Fruit fly (Drosophila melanogaster) whole organism, embryonic: Measurements from ENCODE around the gene CG11436.
A peak's percentile ranks its signal among the peaks of the same experiment; 100 is the strongest.

Source experiments
- Abd-B ChIP-seq: fragments of 200-800 bp; sonication (Bioruptor generic); optimal IDR thresholded peaks from 2 replicates; lab custom pipeline; 2018; ENCODE audit warnings: missing biosample characterization, mild to moderate bottlenecking, missing genetic modification characterization, moderate library complexity
- Antp ChIP-seq: fragments of 200-800 bp; sonication (Bioruptor generic); optimal IDR thresholded peaks from 3 replicates; lab custom pipeline; 2016; ENCODE audit warnings: missing biosample characterization, missing genetic modification characterization
- Asciz ChIP-seq: fragments of 200-800 bp; sonication (Bioruptor generic); optimal IDR thresholded peaks from 2 replicates; lab custom pipeline; 2017; ENCODE audit warnings: missing biosample characterization, mild to moderate bottlenecking, missing genetic modification characterization, missing genetic modification reagents
- CG10654 ChIP-seq: fragments of 200-800 bp; sonication (Bioruptor generic); optimal IDR thresholded peaks from 2 replicates; lab custom pipeline; 2016; ENCODE audit warnings: missing biosample characterization, missing genetic modification characterization
- CG11085 ChIP-seq: fragments of 200-800 bp; sonication (Bioruptor generic); IDR thresholded peaks from 2 replicates; pipeline ENCODE4 v1.3.6; 2022; ENCODE audit warnings: missing biosample characterization, missing genetic modification characterization
- CG11093 ChIP-seq: fragments of 200-800 bp; sonication (Bioruptor generic); IDR thresholded peaks from 3 replicates; pipeline ENCODE4 v1.3.6; 2022; ENCODE audit warnings: missing biosample characterization, missing genetic modification characterization
- CG12219 ChIP-seq: fragments of 200-800 bp; sonication (Bioruptor generic); optimal IDR thresholded peaks from 3 replicates; lab custom pipeline; 2018; ENCODE audit warnings: missing biosample characterization, mild to moderate bottlenecking, missing genetic modification characterization
- CG12299 ChIP-seq: fragments of 200-800 bp; sonication (Bioruptor generic); optimal IDR thresholded peaks from 2 replicates; lab custom pipeline; 2018; ENCODE audit warnings: missing biosample characterization, mild to moderate bottlenecking, missing genetic modification characterization
- CG14050 ChIP-seq: fragments of 200-800 bp; sonication (Bioruptor generic); IDR thresholded peaks from 3 replicates; pipeline ENCODE4 v1.3.6; 2022; ENCODE audit warnings: missing biosample characterization, missing genetic modification characterization
- CG15073 ChIP-seq: fragments of 200-800 bp; sonication (Bioruptor generic); optimal IDR thresholded peaks from 2 replicates; lab custom pipeline; 2016; ENCODE audit warnings: missing biosample characterization, missing genetic modification characterization
- CG17385 ChIP-seq: fragments of 200-800 bp; sonication (Bioruptor generic); optimal IDR thresholded peaks from 3 replicates; lab custom pipeline; 2018; ENCODE audit warnings: missing biosample characterization, mild to moderate bottlenecking, missing genetic modification characterization
- CG17912 ChIP-seq: fragments of 200-800 bp; sonication (Bioruptor generic); optimal IDR thresholded peaks from 2 replicates; lab custom pipeline; 2018; ENCODE audit warnings: missing biosample characterization, mild to moderate bottlenecking, missing genetic modification characterization
- CG18476 ChIP-seq: fragments of 200-800 bp; sonication (Bioruptor generic); optimal IDR thresholded peaks from 2 replicates; lab custom pipeline; 2016; ENCODE audit warnings: missing biosample characterization, mild to moderate bottlenecking, missing genetic modification characterization
- CG2712 ChIP-seq: fragments of 200-800 bp; optimal IDR thresholded peaks from 3 replicates; lab custom pipeline; 2019; ENCODE audit warnings: missing biosample characterization, mild to moderate bottlenecking, missing genetic modification characterization, moderate library complexity
- CG3065 ChIP-seq: fragments of 200-800 bp; sonication (Bioruptor generic); optimal IDR thresholded peaks from 2 replicates; lab custom pipeline; 2016; ENCODE audit warnings: missing biosample characterization, missing genetic modification characterization
- CG3407 ChIP-seq: fragments of 200-800 bp; sonication (Bioruptor generic); optimal IDR thresholded peaks from 2 replicates; lab custom pipeline; 2018; ENCODE audit warnings: missing biosample characterization, mild to moderate bottlenecking, missing genetic modification characterization
- CG3726 ChIP-seq: fragments of 200-800 bp; sonication (Bioruptor generic); IDR thresholded peaks from 3 replicates; pipeline ENCODE4, ENCODE4 v1.3.6; 2022; ENCODE audit warnings: missing biosample characterization, missing genetic modification characterization
- CG3847 ChIP-seq: fragments of 200-800 bp; sonication (Bioruptor generic); IDR thresholded peaks from 2 replicates; pipeline ENCODE4 v1.3.6; 2022; ENCODE audit warnings: missing biosample characterization, missing genetic modification characterization
- CG42726 ChIP-seq: fragments of 200-800 bp; sonication (Bioruptor generic); IDR thresholded peaks from 2 replicates; pipeline ENCODE4 v1.3.6; 2022; ENCODE audit warnings: missing biosample characterization, missing genetic modification characterization; ENCODE audit not compliant: partially characterized antibody
- CG4730 ChIP-seq: fragments of 200-800 bp; sonication (Bioruptor generic); IDR thresholded peaks from 2 replicates; pipeline ENCODE4 v1.3.6; 2022; ENCODE audit warnings: missing biosample characterization, missing genetic modification characterization
- CG4820 ChIP-seq: fragments of 200-800 bp; sonication (Bioruptor generic); optimal IDR thresholded peaks from 3 replicates; lab custom pipeline; 2016; ENCODE audit warnings: missing biosample characterization, missing genetic modification characterization
- CG9437 ChIP-seq: fragments of 200-800 bp; sonication (Bioruptor generic); optimal IDR thresholded peaks from 2 replicates; lab custom pipeline; 2018; ENCODE audit warnings: missing biosample characterization, mild to moderate bottlenecking, missing genetic modification characterization
- D ChIP-seq, 2 experiments: fragments of 200-800 bp in 1 of 2; fragments of >200 bp in 1 of 2; sonication (Bioruptor generic) in 1 of 2; optimal IDR thresholded peaks; 2 replicates in 1 of 2; 3 replicates in 1 of 2; lab custom pipeline; 2017; ENCODE audit warnings: mild to moderate bottlenecking in 1 of 2, missing biosample characterization in 1 of 2, missing genetic modification characterization in 1 of 2, missing genetic modification reagents in 1 of 2
- Dref ChIP-seq: fragments of 200-800 bp; sonication (Bioruptor generic); IDR thresholded peaks from 2 replicates; pipeline ENCODE4 v1.3.6; 2022; ENCODE audit warnings: missing biosample characterization, missing genetic modification characterization
- Eip74EF ChIP-seq, 2 experiments: fragments of 200-800 bp in 1 of 2; fragments of >200 bp in 1 of 2; sonication (Bioruptor generic) in 1 of 2; optimal IDR thresholded peaks; 2 replicates each; lab custom pipeline; 2017 to 2019; ENCODE audit warnings: missing biosample characterization in 2 of 2, missing genetic modification characterization in 2 of 2, mild to moderate bottlenecking in 1 of 2, moderate library complexity in 1 of 2
- Hr78 ChIP-seq, 2 experiments: fragments of 200-800 bp in 1 of 2; fragments of >200 bp in 1 of 2; sonication (Bioruptor generic) in 1 of 2; optimal IDR thresholded peaks; 2 replicates each; lab custom pipeline; 2017 to 2019; ENCODE audit warnings: missing biosample characterization in 2 of 2, missing genetic modification characterization in 2 of 2, mild to moderate bottlenecking in 1 of 2, moderate library complexity in 1 of 2
- MBD-R2 ChIP-seq: fragments of 200-800 bp; sonication (Bioruptor generic); IDR thresholded peaks from 2 replicates; pipeline ENCODE4 v1.3.6; 2022; ENCODE audit warnings: missing biosample characterization, missing genetic modification characterization
- Meics ChIP-seq: fragments of 200-800 bp; sonication (Bioruptor generic); optimal IDR thresholded peaks from 2 replicates; lab custom pipeline; 2017; ENCODE audit warnings: missing biosample characterization, mild to moderate bottlenecking, missing genetic modification characterization
- Pdp1 ChIP-seq, 2 experiments: fragments of 200-800 bp; sonication (Bioruptor generic); optimal IDR thresholded peaks; 3 replicates each; lab custom pipeline; 2016; ENCODE audit warnings: missing biosample characterization in 2 of 2, missing genetic modification characterization in 2 of 2, mild to moderate bottlenecking in 1 of 2, moderate library complexity in 1 of 2
- Spps ChIP-seq: fragments of 200-800 bp; sonication (Bioruptor generic); optimal IDR thresholded peaks from 2 replicates; lab custom pipeline; 2018; ENCODE audit warnings: missing biosample characterization, mild to moderate bottlenecking, missing genetic modification characterization
- Ssrp ChIP-seq: fragments of 200-800 bp; sonication (Bioruptor generic); optimal IDR thresholded peaks from 2 replicates; lab custom pipeline; 2018; ENCODE audit warnings: missing biosample characterization, mild to moderate bottlenecking, missing genetic modification characterization, moderate library complexity
- Stat92E ChIP-seq, 3 experiments: fragments of >200 bp in 2 of 3; fragments of 200-800 bp in 1 of 3; sonication (Bioruptor generic) in 1 of 3; optimal IDR thresholded peaks; 2 replicates each; lab custom pipeline; 2017 to 2019; ENCODE audit warnings: missing biosample characterization in 3 of 3, missing genetic modification characterization in 3 of 3, mild to moderate bottlenecking in 1 of 3, moderate library complexity in 1 of 3
- Usf ChIP-seq: fragments of 200-800 bp; sonication (Bioruptor generic); optimal IDR thresholded peaks from 2 replicates; lab custom pipeline; 2017; ENCODE audit warnings: missing genotype, missing biosample characterization, missing genetic modification characterization
- ato ChIP-seq: fragments of 200-800 bp; sonication (Bioruptor generic); IDR thresholded peaks from 2 replicates; pipeline ENCODE4 v1.3.6; 2022; ENCODE audit warnings: missing biosample characterization, missing genetic modification characterization; ENCODE audit not compliant: partially characterized antibody
- bab2 ChIP-seq: fragments of 200-800 bp; sonication (Bioruptor generic); optimal IDR thresholded peaks from 2 replicates; lab custom pipeline; 2016; ENCODE audit warnings: missing biosample characterization, missing genetic modification characterization
- caup ChIP-seq: fragments of 200-800 bp; sonication (Bioruptor generic); optimal IDR thresholded peaks from 3 replicates; lab custom pipeline; 2017; ENCODE audit warnings: missing biosample characterization, mild to moderate bottlenecking, missing genetic modification characterization, moderate library complexity; ENCODE audit not compliant: severe bottlenecking
- h ChIP-seq: fragments of >200 bp; optimal IDR thresholded peaks from 2 replicates; lab custom pipeline; 2017
- mirr ChIP-seq: fragments of 200-800 bp; sonication (Bioruptor generic); optimal IDR thresholded peaks from 3 replicates; lab custom pipeline; 2018; ENCODE audit warnings: missing biosample characterization, mild to moderate bottlenecking, missing genetic modification characterization
- oc ChIP-seq: fragments of 200-800 bp; sonication (Bioruptor generic); optimal IDR thresholded peaks from 2 replicates; lab custom pipeline; 2018; ENCODE audit warnings: missing biosample characterization, mild to moderate bottlenecking, missing genetic modification characterization, moderate library complexity
- pfk ChIP-seq: fragments of 200-800 bp; sonication (Bioruptor generic); optimal IDR thresholded peaks from 2 replicates; lab custom pipeline; 2018; ENCODE audit warnings: missing biosample characterization, mild to moderate bottlenecking, missing genetic modification characterization, moderate library complexity
- phol ChIP-seq: fragments of 200-800 bp; sonication (Bioruptor generic); optimal IDR thresholded peaks from 3 replicates; lab custom pipeline; 2018; ENCODE audit warnings: missing biosample characterization, mild to moderate bottlenecking, missing genetic modification characterization, moderate library complexity
- prd ChIP-seq, 3 experiments: fragments of >200 bp in 2 of 3; fragments of 200-800 bp in 1 of 3; sonication (Bioruptor generic) in 1 of 3; optimal IDR thresholded peaks in 2 of 3; IDR thresholded peaks in 1 of 3; 2 replicates in 2 of 3; 3 replicates in 1 of 3; pipeline versions ENCODE4 v1.3.6 to Lab custom; 2017 to 2022; ENCODE audit warnings: missing biosample characterization in 1 of 3, missing genetic modification characterization in 1 of 3
- sens ChIP-seq: fragments of 200-800 bp; sonication (Bioruptor generic); peaks from one replicate; lab custom pipeline; 2016; ENCODE audit warnings: missing biosample characterization, missing genetic modification characterization
- sens-2 ChIP-seq: fragments of 200-800 bp; sonication (Bioruptor generic); IDR thresholded peaks from 2 replicates; pipeline ENCODE4 v1.3.6; 2022; ENCODE audit warnings: missing biosample characterization, missing genetic modification characterization
- ssp ChIP-seq: fragments of 200-800 bp; sonication (Bioruptor generic); IDR thresholded peaks from 2 replicates; pipeline ENCODE4 v1.3.6; 2022; ENCODE audit warnings: missing biosample characterization, missing genetic modification characterization
- tna ChIP-seq: fragments of 200-800 bp; sonication (Bioruptor generic); IDR thresholded peaks from 2 replicates; pipeline ENCODE4 v1.3.6; 2022; ENCODE audit warnings: missing biosample characterization, missing genetic modification characterization; ENCODE audit not compliant: partially characterized antibody
- unc-4 ChIP-seq: fragments of 200-800 bp; sonication (Bioruptor generic); IDR thresholded peaks from 2 replicates; pipeline ENCODE4 v1.3.6; 2022; ENCODE audit warnings: missing biosample characterization, missing genetic modification characterization; ENCODE audit not compliant: partially characterized antibody
- unpg ChIP-seq: fragments of 200-800 bp; sonication (Bioruptor generic); optimal IDR thresholded peaks from 3 replicates; lab custom pipeline; 2018; ENCODE audit warnings: missing biosample characterization, mild to moderate bottlenecking, missing genetic modification characterization, moderate library complexity
- vfl ChIP-seq: fragments of 200-800 bp; sonication (Bioruptor generic); optimal IDR thresholded peaks from 2 replicates; lab custom pipeline; 2016; ENCODE audit warnings: missing biosample characterization, missing genetic modification characterization

CG11436 gene

dm6 chrX:4553999-4554398, 2.3 kb upstream of the CG11436 start, which contains the start of gene CG11444 (continued):
- TF ChIP-seq CG12219 (GFP tag; lab: Kevin White, UChicago) (no peak), Usf (GFP tag; lab: Kevin White, UChicago) (peak; percentile 13), h (lab: Kevin White, UChicago) (no peak), CG15073 (GFP tag; lab: Kevin White, UChicago) (no peak), Dref (GFP tag; lab: Robert Waterston, UW) (peak; percentile 47; the same call in 1 of the 2 replicates), CG11093 (no peak), Ssrp (no peak), Hr78 (GFP tag; optimal IDR thresholded peaks at IDR 0.05; lab: Kevin White, UChicago) (no peak), phol (tag; lab: Kevin White, UChicago) (peak; percentile 31), Meics (GFP tag; lab: Kevin White, UChicago) (peak; percentile 42), CG3407 (GFP tag; lab: Kevin White, UChicago) (no peak), vfl (peak; percentile 50), CG17912 (peak; percentile 30), Antp (GFP tag; lab: Kevin White, UChicago) (peak; percentile 46), D (optimal IDR thresholded peaks at IDR 0.05; lab: Kevin White, UChicago) (no peak), D (GFP tag; optimal IDR thresholded peaks at IDR 0.05; lab: Kevin White, UChicago) (no peak), Eip74EF (GFP tag; optimal IDR thresholded peaks at IDR 0.05; lab: Kevin White, UChicago) (no peak), CG18476 (GFP tag; lab: Kevin White, UChicago) (no peak), CG4820 (GFP tag; lab: Kevin White, UChicago) (peak; percentile 31), oc (tag; lab: Kevin White, UChicago) (no peak), Stat92E (GFP tag; optimal IDR thresholded peaks at IDR 0.05; lab: Kevin White, UChicago) (peak in 1 of 3 experiments; percentile 24), Abd-B (GFP tag; lab: Kevin White, UChicago) (peak; percentile 5), CG3847 (GFP tag; lab: Robert Waterston, UW) (peak; percentile 76), sens (GFP tag; lab: Kevin White, UChicago) (peak; percentile 82), unpg (GFP tag; lab: Kevin White, UChicago) (peak; percentile 9), CG12299 (no peak), unc-4 (GFP tag; lab: Robert Waterston, UW) (no peak), ssp (GFP tag; lab: Robert Waterston, UW) (no peak), Asciz (GFP tag; lab: Kevin White, UChicago) (no peak), CG11085 (GFP tag; lab: Robert Waterston, UW) (no peak), mirr (GFP tag; lab: Kevin White, UChicago) (peak; percentile 41), CG14050 (no peak), prd (optimal IDR thresholded peaks at IDR 0.05; lab: Kevin White, UChicago) (no peak), prd (GFP tag; IDR thresholded peaks at IDR 0.05; lab: Robert Waterston, UW) (no peak), pfk (GFP tag; lab: Kevin White, UChicago) (peak; percentile 44), CG3726 (no peak), bab2 (GFP tag; lab: Kevin White, UChicago) (peak; percentile 3), CG42726 (GFP tag; lab: Robert Waterston, UW) (peak; percentile 52), CG9437 (GFP tag; lab: Kevin White, UChicago) (no peak), Pdp1 (GFP tag; optimal IDR thresholded peaks at IDR 0.05; lab: Kevin White, UChicago) (peak; percentile 51 to 79), CG17385 (no peak), sens-2 (GFP tag; lab: Robert Waterston, UW) (no peak), MBD-R2 (GFP tag; lab: Robert Waterston, UW) (peak; percentile 76), caup (GFP tag; lab: Kevin White, UChicago) (peak; percentile 49), tna (no peak; the same call in 1 of the 2 replicates), CG4730 (GFP tag; lab: Robert Waterston, UW) (no peak), CG3065 (GFP tag; lab: Kevin White, UChicago) (no peak), CG10654 (GFP tag; lab: Kevin White, UChicago) (no peak), Spps (tag; lab: Kevin White, UChicago) (no peak), ato (no peak), CG2712 (tag; lab: Kevin White, UChicago) (peak; percentile 41)
